Worm (Caenorhabditis elegans) whole organism, young adult: ENCODE data around the gene C24D10.4.

ENCODE experiments used
- B0261.1 ChIP-seq: sonication (generic microtip); optimal IDR thresholded peaks from 2 replicates; lab custom pipeline; 2016; ENCODE audit warnings: mild to moderate bottlenecking, missing genetic modification characterization, moderate library complexity, missing compliant biosample characterization
- F23B12.7 ChIP-seq: sonication (generic microtip); optimal IDR thresholded peaks from 2 replicates; lab custom pipeline; 2017; ENCODE audit warnings: missing genetic modification characterization, mild to moderate bottlenecking, missing compliant biosample characterization, antibody characterized with exemption, moderate library complexity; ENCODE audit not compliant: insufficient read depth
- F33H1.4 ChIP-seq: fragments of 200-800 bp; sonication (Bioruptor generic); IDR thresholded peaks from 2 replicates; pipeline ENCODE4 v1.3.6; 2022; ENCODE audit warnings: missing genetic modification reagents, missing genetic modification characterization, missing compliant biosample characterization
- F52B5.7 ChIP-seq: sonication (generic microtip); optimal IDR thresholded peaks from 2 replicates; lab custom pipeline; 2016; ENCODE audit warnings: mild to moderate bottlenecking, missing genetic modification characterization, missing compliant biosample characterization
- K11D2.4 ChIP-seq: fragments of 200-800 bp; sonication (Bioruptor generic); IDR thresholded peaks from 2 replicates; pipeline ENCODE4 v1.3.6; 2022; ENCODE audit warnings: missing genetic modification reagents, missing genetic modification characterization, missing compliant biosample characterization
- T07F8.4 ChIP-seq: sonication (generic microtip); optimal IDR thresholded peaks from 2 replicates; lab custom pipeline; 2016; ENCODE audit warnings: mild to moderate bottlenecking, missing genetic modification characterization, moderate library complexity, missing compliant biosample characterization
- Y67H2A.10 ChIP-seq: fragments of 200-800 bp; sonication (Bioruptor generic); conservative IDR thresholded peaks from 2 replicates; pipeline ENCODE4 v1.3.6; 2022; ENCODE audit warnings: missing genetic modification reagents, missing genetic modification characterization, missing compliant biosample characterization
- attf-5 ChIP-seq: fragments of 200-800 bp; sonication (Bioruptor generic); optimal IDR thresholded peaks from 2 replicates; lab custom pipeline; 2018; ENCODE audit warnings: mild to moderate bottlenecking, missing genetic modification characterization, missing compliant biosample characterization
- attf-6 ChIP-seq: fragments of 200-800 bp; sonication (Bioruptor generic); IDR thresholded peaks from 2 replicates; pipeline ENCODE4 v1.3.6; 2022; ENCODE audit warnings: missing genetic modification reagents, missing genetic modification characterization, missing compliant biosample characterization
- ceh-100 ChIP-seq: fragments of 200-800 bp; sonication (Bioruptor generic); IDR thresholded peaks from 2 replicates; pipeline ENCODE4 v1.3.6; 2022; ENCODE audit warnings: missing genetic modification reagents, missing genetic modification characterization, missing compliant biosample characterization
- ceh-27 ChIP-seq: fragments of 200-800 bp; sonication (Bioruptor generic); optimal IDR thresholded peaks from 2 replicates; lab custom pipeline; 2018; ENCODE audit warnings: mild to moderate bottlenecking, missing genetic modification characterization, moderate library complexity, missing compliant biosample characterization
- ceh-40 ChIP-seq: fragments of 200-800 bp; sonication (Bioruptor generic); IDR thresholded peaks from 2 replicates; pipeline ENCODE4 v1.3.6; 2022; ENCODE audit warnings: missing genetic modification characterization, missing compliant biosample characterization
- ceh-91 ChIP-seq: fragments of 200-800 bp; sonication (Bioruptor generic); IDR thresholded peaks from 2 replicates; pipeline ENCODE4 v1.3.6; 2022; ENCODE audit warnings: missing genetic modification reagents, missing genetic modification characterization, missing compliant biosample characterization
- die-1 ChIP-seq: sonication (generic microtip); optimal IDR thresholded peaks from 2 replicates; lab custom pipeline; 2016; ENCODE audit warnings: missing genotype, mild to moderate bottlenecking, missing genetic modification characterization, missing compliant biosample characterization
- dox-1 ChIP-seq: fragments of 200-800 bp; sonication (Bioruptor generic); IDR thresholded peaks from 2 replicates; pipeline ENCODE4 v1.3.6; 2022; ENCODE audit warnings: missing genetic modification reagents, missing genetic modification characterization, missing compliant biosample characterization
- let-526 ChIP-seq: fragments of 200-800 bp; sonication (Bioruptor generic); IDR thresholded peaks from 2 replicates; pipeline ENCODE4 v1.3.6; 2022; ENCODE audit warnings: missing genetic modification reagents, missing genetic modification characterization, missing compliant biosample characterization
- lin-26 ChIP-seq: fragments of 200-800 bp; sonication (Bioruptor generic); IDR thresholded peaks from 2 replicates; pipeline ENCODE4 v1.3.6; 2022; ENCODE audit warnings: missing genetic modification reagents, missing genetic modification characterization, missing compliant biosample characterization
- lin-54 ChIP-seq: fragments of 200-800 bp; sonication (Bioruptor generic); optimal IDR thresholded peaks from 2 replicates; lab custom pipeline; 2018; ENCODE audit warnings: mild to moderate bottlenecking, missing genetic modification characterization, missing compliant biosample characterization
- lsl-1 ChIP-seq: fragments of 200-800 bp; sonication (Bioruptor generic); optimal IDR thresholded peaks from 2 replicates; lab custom pipeline; 2018; ENCODE audit warnings: mild to moderate bottlenecking, missing genetic modification characterization, moderate library complexity, missing compliant biosample characterization
- snpc-1.1 ChIP-seq: sonication (generic microtip); optimal IDR thresholded peaks from 2 replicates; lab custom pipeline; 2017; ENCODE audit warnings: missing genetic modification characterization, mild to moderate bottlenecking, missing compliant biosample characterization, antibody characterized with exemption, moderate library complexity, missing genotype, missing genetic modification reagents; ENCODE audit not compliant: insufficient read depth
- snpc-1.3 ChIP-seq: sonication (generic microtip); optimal IDR thresholded peaks from 2 replicates; lab custom pipeline; 2017; ENCODE audit warnings: missing genetic modification characterization, mild to moderate bottlenecking, missing compliant biosample characterization, antibody characterized with exemption, moderate library complexity, missing genotype, missing genetic modification reagents; ENCODE audit not compliant: insufficient read depth
- snpc-3.4 ChIP-seq: sonication (generic microtip); optimal IDR thresholded peaks from 2 replicates; lab custom pipeline; 2017; ENCODE audit warnings: missing genetic modification characterization, mild to moderate bottlenecking, missing compliant biosample characterization, antibody characterized with exemption, moderate library complexity, missing genotype, missing genetic modification reagents
- snpc-4 ChIP-seq, 5 experiments: fragments of 150-350 bp in 1 of 5; sonication (generic microtip) in 4 of 5; optimal IDR thresholded peaks; 2 replicates each; lab custom pipeline; 2014 to 2018; ENCODE audit warnings: missing genetic modification characterization in 5 of 5, missing biosample characterization in 3 of 5, antibody characterized with exemption in 2 of 5, mild to moderate bottlenecking in 2 of 5, missing compliant biosample characterization in 2 of 5, missing genotype in 2 of 5, moderate library complexity in 2 of 5, missing genetic modification reagents in 1 of 5
- sptf-2 ChIP-seq: fragments of 200-800 bp; sonication (Bioruptor generic); optimal IDR thresholded peaks from 2 replicates; lab custom pipeline; 2018; ENCODE audit warnings: mild to moderate bottlenecking, missing genetic modification characterization, missing compliant biosample characterization
- tbp1 ChIP-seq: fragments of 200-800 bp; sonication (Bioruptor generic); optimal IDR thresholded peaks from 2 replicates; lab custom pipeline; 2018; ENCODE audit warnings: mild to moderate bottlenecking, missing genetic modification characterization, missing compliant biosample characterization
- tbx-9 ChIP-seq: sonication (generic microtip); optimal IDR thresholded peaks from 2 replicates; lab custom pipeline; 2016; ENCODE audit warnings: borderline replicate concordance, missing genetic modification characterization, inconsistent platforms, missing compliant biosample characterization
- ztf-25 ChIP-seq: fragments of 200-800 bp; sonication (Bioruptor generic); IDR thresholded peaks from 2 replicates; pipeline ENCODE4 v1.3.6; 2022; ENCODE audit warnings: missing genetic modification reagents, missing genetic modification characterization, missing compliant biosample characterization

The C24D10.4 gene

DNA sequence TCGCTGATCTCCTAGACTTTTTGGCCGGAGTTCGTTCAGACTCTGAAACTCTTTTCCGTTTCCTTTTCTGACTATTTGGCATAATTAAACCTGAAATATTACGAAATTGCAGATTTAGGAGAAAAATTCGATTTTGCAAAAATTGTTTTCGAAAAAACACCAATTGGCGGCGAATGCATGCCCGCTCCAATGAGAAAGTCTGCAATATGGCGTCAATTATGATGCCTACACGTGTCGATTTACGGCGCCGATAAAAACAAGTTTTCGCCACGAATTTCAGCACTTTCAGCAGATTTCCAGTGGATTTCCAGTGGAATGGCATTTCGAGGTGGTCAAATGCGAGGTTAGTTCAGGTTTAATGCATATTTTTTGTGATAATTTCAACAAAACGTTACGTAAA lies 49.1 kb downstream of the C24D10.4 start, which contains the start of the genes Y59E9AL.36 and nbet-1 (continued):
- TF ChIP-seq F52B5.7 (tag; lab: Kevin White, UChicago), result no peak
- TF ChIP-seq sptf-2, result peak; percentile 34
- TF ChIP-seq snpc-1.3 (tag; lab: Kevin White, UChicago), result peak; percentile 61
- TF ChIP-seq attf-6, result 0 out of 2 replicates have a peak, but pooled peaks have one; percentile 35
- TF ChIP-seq ceh-100 (GFP tag; lab: Robert Waterston, UW), result no peak
- TF ChIP-seq tbp1 (GFP tag; lab: Kevin White, UChicago), result peak; percentile 67
- TF ChIP-seq snpc-3.4 (tag; lab: Kevin White, UChicago), result no peak
- TF ChIP-seq lin-54 (GFP tag; lab: Kevin White, UChicago), result peak; percentile 71
- TF ChIP-seq let-526, result no peak
- peak; percentile 93 for TF ChIP-seq attf-5 (GFP tag; lab: Kevin White, UChicago)
- TF ChIP-seq K11D2.4 (GFP tag; lab: Robert Waterston, UW), result peak; percentile 42; the same call in 1 of the 2 replicates
- no peak for TF ChIP-seq T07F8.4 (tag; lab: Kevin White, UChicago)
- no peak for TF ChIP-seq ceh-40
- TF ChIP-seq F33H1.4, result peak; percentile 60; the same call in 1 of the 2 replicates
- TF ChIP-seq lin-26 (GFP tag; lab: Robert Waterston, UW), result no peak
- peak; percentile 59; the same call in 1 of the 2 replicates for TF ChIP-seq ceh-91 (GFP tag; lab: Robert Waterston, UW)
- no peak for TF ChIP-seq B0261.1 (tag; lab: Kevin White, UChicago)
- TF ChIP-seq F23B12.7 (tag; lab: Kevin White, UChicago), result peak; percentile 72
- peak; percentile 46 for TF ChIP-seq snpc-1.1 (tag; lab: Kevin White, UChicago)
- no peak for TF ChIP-seq die-1 (tag; lab: Kevin White, UChicago)
- peak; percentile 86; the same call in 1 of the 2 replicates for TF ChIP-seq dox-1
- peak; percentile 41 for TF ChIP-seq ceh-27 (GFP tag; lab: Kevin White, UChicago)
- TF ChIP-seq, all 124 proteins: peak for 36

DNA sequence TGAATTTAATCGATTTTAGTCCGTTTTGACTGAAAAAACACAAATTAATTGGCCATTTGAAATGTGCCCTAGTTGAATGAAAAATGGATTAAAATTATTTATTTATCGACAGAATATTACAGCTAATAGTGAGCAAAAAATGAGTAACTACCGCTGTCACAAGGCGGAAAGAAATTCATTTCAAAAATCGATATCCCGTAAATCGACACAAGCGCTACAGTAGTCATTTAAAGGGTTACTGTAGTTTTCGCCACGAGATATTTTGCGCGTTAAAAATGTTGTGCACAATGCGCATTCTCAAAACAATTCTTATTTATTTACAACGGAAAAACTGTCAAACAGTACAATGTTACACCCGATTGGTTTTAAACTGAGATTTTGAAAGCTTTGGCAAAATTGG lies 50.3 kb downstream of the C24D10.4 start:
- peak; percentile 46; the same call in 1 of the 2 replicates for TF ChIP-seq F33H1.4
- TF ChIP-seq snpc-4 (GFP tag; optimal IDR thresholded peaks at IDR 0.05; lab: Kevin White, UChicago), result no peak
- peak in 1 of 4 experiments; percentile 83 for TF ChIP-seq snpc-4 (tag; optimal IDR thresholded peaks at IDR 0.05; lab: Kevin White, UChicago)
- TF ChIP-seq tbx-9 (tag; lab: Kevin White, UChicago), result no peak
- TF ChIP-seq lsl-1, result peak; percentile 75
- no peak for TF ChIP-seq ztf-25 (GFP tag; lab: Robert Waterston, UW)
- TF ChIP-seq snpc-1.1 (tag; lab: Kevin White, UChicago), result no peak
- TF ChIP-seq tbp1 (GFP tag; lab: Kevin White, UChicago), result peak; percentile 7
- TF ChIP-seq Y67H2A.10 (GFP tag; lab: Robert Waterston, UW), result no peak
